Worm (Caenorhabditis elegans): ENCODE results near the gene C30A5.16.

The C30A5.16 gene

ce11 chrIII:8240948-8241347, 22.9 kb downstream of the C30A5.16 start:
- TF ChIP-seq set-16 (GFP tag; IDR thresholded peaks at IDR 0.05) (no peak), unc-62 (GFP tag; optimal IDR thresholded peaks at IDR 0.05 in 1 of 2) (peak in 1 of 2 experiments; percentile 95), unc-62 (tag; optimal IDR thresholded peaks at IDR 0.05) (no peak)

DNA sequence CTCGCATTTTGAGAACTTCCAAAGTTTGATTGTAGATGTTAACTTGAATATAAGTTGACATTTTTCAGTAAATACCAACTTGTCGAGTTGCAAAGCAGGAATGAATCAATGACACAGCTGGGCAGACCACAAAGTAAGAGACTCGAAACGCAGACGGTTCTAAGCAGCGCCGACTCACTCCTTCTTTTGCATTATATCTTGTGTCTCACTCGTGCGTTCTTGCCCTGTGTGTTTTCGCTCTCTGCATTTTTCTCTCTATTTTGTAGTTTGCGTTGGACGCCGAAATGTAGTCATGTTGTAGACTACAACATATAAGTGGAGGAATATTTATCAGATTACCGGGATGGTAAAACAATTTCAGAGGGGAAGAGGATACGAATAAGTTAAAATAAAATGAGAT, 24.8 kb downstream of the C30A5.16 start, which contains the start of gene C02F5.12:
Gene C02F5.12, minus strand, starts transcription at position 221 of the 400 bp plus-strand sequence.
- TF ChIP-seq mxl-2 (GFP tag; conservative IDR thresholded peaks at IDR 0.05): no peak
- TF ChIP-seq unc-130 (GFP tag; optimal IDR thresholded peaks at IDR 0.05): no peak
- TF ChIP-seq lin-13 (GFP tag; optimal IDR thresholded peaks at IDR 0.05): peak; percentile 44
- no peak for TF ChIP-seq skn-1 (tag; optimal IDR thresholded peaks at IDR 0.05)
- TF ChIP-seq ceh-28 (tag; optimal IDR thresholded peaks at IDR 0.05): no peak
- 0 out of 2 replicates have a peak, but pooled peaks have one; percentile 45 for TF ChIP-seq dmd-8 (GFP tag; IDR thresholded peaks at IDR 0.05)
- no peak for TF ChIP-seq nhr-42 (GFP tag; IDR thresholded peaks at IDR 0.05)
- no peak for TF ChIP-seq nhr-6 (tag; optimal IDR thresholded peaks at IDR 0.05)
- no peak for TF ChIP-seq nhr-102 (tag; optimal IDR thresholded peaks at IDR 0.05)
- no peak for TF ChIP-seq ceh-82 (tag; optimal IDR thresholded peaks at IDR 0.05)
- TF ChIP-seq lin-38 (GFP tag; IDR thresholded peaks at IDR 0.05): peak; percentile 51
- TF ChIP-seq snpc-1.2 (GFP tag; IDR thresholded peaks at IDR 0.05): no peak
- no peak for TF ChIP-seq Y48G9A.11 (GFP tag; IDR thresholded peaks at IDR 0.05)
- TF ChIP-seq madf-9 (GFP tag; conservative IDR thresholded peaks at IDR 0.05): no peak
- no peak for TF ChIP-seq spr-1 (tag; optimal IDR thresholded peaks at IDR 0.05)
- no peak for TF ChIP-seq daf-16 (GFP tag; optimal IDR thresholded peaks at IDR 0.05)
- TF ChIP-seq daf-16 (tag; optimal IDR thresholded peaks at IDR 0.05): peak; percentile 39
- no peak for TF ChIP-seq mdt-29 (GFP tag; IDR thresholded peaks at IDR 0.05)
- TF ChIP-seq arid-1 (GFP tag; conservative IDR thresholded peaks at IDR 0.05): 0 out of 2 replicates have a peak, but pooled peaks have one; percentile 32
- TF ChIP-seq F49E8.2 (tag; optimal IDR thresholded peaks at IDR 0.05; ENCODE audit: borderline replicate concordance): no peak
- TF ChIP-seq zip-2 (tag; optimal IDR thresholded peaks at IDR 0.05): no peak
- TF ChIP-seq dpl-1 (GFP tag; optimal IDR thresholded peaks at IDR 0.05): no peak
- TF ChIP-seq daf-19 (GFP tag; conservative IDR thresholded peaks at IDR 0.05): no peak
- TF ChIP-seq lsy-2 (tag; optimal IDR thresholded peaks at IDR 0.05): peak in 1 of 2 experiments; percentile 53
- TF ChIP-seq dmd-6 (GFP tag; IDR thresholded peaks at IDR 0.05): peak; percentile 17; the same call in 1 of the 2 replicates
- TF ChIP-seq R02D3.7 (tag; optimal IDR thresholded peaks at IDR 0.05): no peak
- TF ChIP-seq D1046.2 (GFP tag; IDR thresholded peaks at IDR 0.05): no peak
- TF ChIP-seq mes-2 (tag; optimal IDR thresholded peaks at IDR 0.05; ENCODE audit: poor library complexity, severe bottlenecking): peak; percentile 53
- TF ChIP-seq unc-62 (GFP tag; optimal IDR thresholded peaks at IDR 0.05 in 1 of 2): no peak
- no peak for TF ChIP-seq unc-62 (tag; optimal IDR thresholded peaks at IDR 0.05)
- TF ChIP-seq jun-1 (tag; optimal IDR thresholded peaks at IDR 0.05): no peak
- TF ChIP-seq ZK337.2 (GFP tag; IDR thresholded peaks at IDR 0.05): no peak
- TF ChIP-seq lin-39 (tag; optimal IDR thresholded peaks at IDR 0.05): no peak
- no peak for TF ChIP-seq aha-1 (tag)
- no peak for TF ChIP-seq nhr-111 (GFP tag; optimal IDR thresholded peaks at IDR 0.05)
- TF ChIP-seq F37D6.2 (tag; optimal IDR thresholded peaks at IDR 0.05): no peak
- TF ChIP-seq hlh-30 (tag; optimal IDR thresholded peaks at IDR 0.05; ENCODE audit: insufficient read depth): peak; percentile 79
- no peak for TF ChIP-seq T26A8.4 (GFP tag; IDR thresholded peaks at IDR 0.05)
- peak; percentile 51 for TF ChIP-seq dve-1 (tag; optimal IDR thresholded peaks at IDR 0.05; ENCODE audit: insufficient read depth)
- no peak for TF ChIP-seq zip-11 (GFP tag; IDR thresholded peaks at IDR 0.05)
- TF ChIP-seq vab-7 (GFP tag; IDR thresholded peaks at IDR 0.05): no peak
- TF ChIP-seq hif-1 (tag; optimal IDR thresholded peaks at IDR 0.05): no peak
- no peak for TF ChIP-seq Y105C5A.15 (GFP tag; IDR thresholded peaks at IDR 0.05)
- 0 out of 2 replicates have a peak, but pooled peaks have one; percentile 40 for TF ChIP-seq hmg-1.1 (GFP tag; IDR thresholded peaks at IDR 0.05)
- TF ChIP-seq nhr-28 (tag; optimal IDR thresholded peaks at IDR 0.05): peak; percentile 99
- TF ChIP-seq nhr-76 (tag; optimal IDR thresholded peaks at IDR 0.05): no peak
- no peak for TF ChIP-seq Y75B8A.6 (GFP tag; IDR thresholded peaks at IDR 0.05)
- TF ChIP-seq unc-39 (tag; optimal IDR thresholded peaks at IDR 0.05): no peak
- peak; percentile 63 for TF ChIP-seq mep-1 (tag; optimal IDR thresholded peaks at IDR 0.05)
